Fruit fly (Drosophila melanogaster) whole organism, embryonic: ENCODE data around the gene CG42727.

Experiments
- Atf6 ChIP-seq: fragments of 200-800 bp; sonication (Bioruptor generic); IDR thresholded peaks from 2 replicates; pipeline ENCODE4 v1.3.6; 2022; ENCODE audit warnings: missing biosample characterization, missing genetic modification characterization
- Blimp-1 ChIP-seq: fragments of 200-800 bp; sonication (Bioruptor generic); optimal IDR thresholded peaks from 3 replicates; lab custom pipeline; 2018; ENCODE audit warnings: missing biosample characterization, missing genetic modification characterization, mild to moderate bottlenecking, moderate library complexity, missing genetic modification reagents
- CG10462 ChIP-seq: fragments of 200-800 bp; sonication (Bioruptor generic); optimal IDR thresholded peaks from 2 replicates; lab custom pipeline; 2016; ENCODE audit warnings: missing biosample characterization, missing genetic modification characterization
- CG12071 ChIP-seq: fragments of 200-800 bp; sonication (Bioruptor generic); optimal IDR thresholded peaks from 3 replicates; lab custom pipeline; 2018; ENCODE audit warnings: missing biosample characterization, mild to moderate bottlenecking, missing genetic modification characterization
- CG13296 ChIP-seq: fragments of 200-800 bp; sonication (Bioruptor generic); optimal IDR thresholded peaks from 3 replicates; lab custom pipeline; 2018; ENCODE audit warnings: missing biosample characterization, mild to moderate bottlenecking, missing genetic modification characterization
- CG15011 ChIP-seq: fragments of 200-800 bp; sonication (Bioruptor generic); optimal IDR thresholded peaks from 3 replicates; lab custom pipeline; 2018; ENCODE audit warnings: missing biosample characterization, mild to moderate bottlenecking, missing genetic modification characterization
- CG1647 ChIP-seq: fragments of 200-800 bp; sonication (Bioruptor generic); optimal IDR thresholded peaks from 3 replicates; lab custom pipeline; 2016; ENCODE audit warnings: missing biosample characterization, missing genetic modification characterization
- CG17186 ChIP-seq: fragments of 200-800 bp; sonication (Bioruptor generic); optimal IDR thresholded peaks from 3 replicates; lab custom pipeline; 2017; ENCODE audit warnings: missing biosample characterization, missing genetic modification reagents, missing genetic modification characterization
- CG18599 ChIP-seq: fragments of 200-800 bp; sonication (Bioruptor generic); optimal IDR thresholded peaks from 3 replicates; lab custom pipeline; 2017; ENCODE audit warnings: missing biosample characterization, missing genetic modification characterization, mild to moderate bottlenecking, moderate library complexity, missing genetic modification reagents
- CG18764 ChIP-seq: fragments of 200-800 bp; sonication (Bioruptor generic); optimal IDR thresholded peaks from 3 replicates; lab custom pipeline; 2016; ENCODE audit warnings: missing biosample characterization, missing genetic modification characterization
- CG2199 ChIP-seq: fragments of 200-800 bp; sonication (Bioruptor generic); IDR thresholded peaks from 3 replicates; pipeline ENCODE4 v1.3.6; 2022; ENCODE audit warnings: missing biosample characterization, missing genetic modification characterization
- CG2678 ChIP-seq: fragments of 200-800 bp; sonication (Bioruptor generic); optimal IDR thresholded peaks from 3 replicates; lab custom pipeline; 2019; ENCODE audit warnings: missing biosample characterization, mild to moderate bottlenecking, missing genetic modification characterization, moderate library complexity
- CG2712 ChIP-seq: fragments of 200-800 bp; optimal IDR thresholded peaks from 3 replicates; lab custom pipeline; 2019; ENCODE audit warnings: missing biosample characterization, mild to moderate bottlenecking, missing genetic modification characterization, moderate library complexity
- CG30431 ChIP-seq: fragments of 200-800 bp; sonication (Bioruptor generic); optimal IDR thresholded peaks from 2 replicates; lab custom pipeline; 2017; ENCODE audit warnings: missing biosample characterization, missing genetic modification characterization
- CG3281 ChIP-seq: fragments of 200-800 bp; sonication (Bioruptor generic); optimal IDR thresholded peaks from 3 replicates; lab custom pipeline; 2017; ENCODE audit warnings: missing biosample characterization, mild to moderate bottlenecking, missing genetic modification characterization
- CG34224 ChIP-seq: fragments of 200-800 bp; sonication (Bioruptor generic); IDR thresholded peaks from 3 replicates; pipeline ENCODE4 v1.3.6; 2022; ENCODE audit warnings: missing biosample characterization, missing genetic modification characterization; ENCODE audit not compliant: partially characterized antibody
- CG4404 ChIP-seq: fragments of 200-800 bp; sonication (Bioruptor generic); IDR thresholded peaks from 2 replicates; pipeline ENCODE4 v1.3.6; 2022; ENCODE audit warnings: missing biosample characterization, missing genetic modification characterization
- CG6813 ChIP-seq: fragments of 200-800 bp; sonication (Bioruptor generic); optimal IDR thresholded peaks from 2 replicates; lab custom pipeline; 2017; ENCODE audit warnings: missing biosample characterization, missing genetic modification characterization, mild to moderate bottlenecking, moderate library complexity, missing genetic modification reagents
- CG9437 ChIP-seq: fragments of 200-800 bp; sonication (Bioruptor generic); optimal IDR thresholded peaks from 2 replicates; lab custom pipeline; 2018; ENCODE audit warnings: missing biosample characterization, mild to moderate bottlenecking, missing genetic modification characterization
- CG9727 ChIP-seq: fragments of 200-800 bp; sonication (Bioruptor generic); optimal IDR thresholded peaks from 3 replicates; lab custom pipeline; 2017; ENCODE audit warnings: missing biosample characterization, mild to moderate bottlenecking, missing genetic modification characterization
- CG9876 ChIP-seq: fragments of 200-800 bp; sonication (Bioruptor generic); optimal IDR thresholded peaks from 2 replicates; lab custom pipeline; 2016; ENCODE audit warnings: missing biosample characterization, missing genetic modification characterization
- CkIIα-i1 ChIP-seq: fragments of 200-800 bp; sonication (Bioruptor generic); IDR thresholded peaks from 2 replicates; pipeline ENCODE4 v1.3.6; 2022; ENCODE audit warnings: missing biosample characterization, missing genetic modification characterization
- Doc2 ChIP-seq: fragments of 200-800 bp; sonication (Bioruptor generic); IDR thresholded peaks from 2 replicates; pipeline ENCODE4 v1.3.6; 2022; ENCODE audit warnings: missing biosample characterization, missing genetic modification characterization
- Eip74EF ChIP-seq, 2 experiments: fragments of 200-800 bp in 1 of 2; fragments of >200 bp in 1 of 2; sonication (Bioruptor generic) in 1 of 2; optimal IDR thresholded peaks; 2 replicates each; lab custom pipeline; 2017 to 2019; ENCODE audit warnings: missing biosample characterization in 2 of 2, missing genetic modification characterization in 2 of 2, mild to moderate bottlenecking in 1 of 2, moderate library complexity in 1 of 2
- Fer1 ChIP-seq: fragments of 200-800 bp; sonication (Bioruptor generic); optimal IDR thresholded peaks from 2 replicates; lab custom pipeline; 2017; ENCODE audit warnings: missing biosample characterization, mild to moderate bottlenecking, missing genetic modification characterization
- HLH54F ChIP-seq: fragments of 200-800 bp; sonication (Bioruptor generic); optimal IDR thresholded peaks from 3 replicates; lab custom pipeline; 2016; ENCODE audit warnings: missing biosample characterization, missing genetic modification characterization
- Hmr ChIP-seq: fragments of 200-800 bp; sonication (Bioruptor generic); optimal IDR thresholded peaks from 3 replicates; lab custom pipeline; 2017; ENCODE audit warnings: mild to moderate bottlenecking, missing biosample characterization, missing genetic modification reagents, missing genetic modification characterization
- Jarid2 ChIP-seq: fragments of 200-800 bp; sonication (Bioruptor generic); optimal IDR thresholded peaks from 3 replicates; lab custom pipeline; 2017; ENCODE audit warnings: mild to moderate bottlenecking, missing biosample characterization, missing genetic modification reagents, missing genetic modification characterization
- Med ChIP-seq: fragments of 200-800 bp; sonication (Bioruptor generic); peaks from one replicate; lab custom pipeline; 2016; ENCODE audit warnings: missing biosample characterization, missing genetic modification characterization, mild to moderate bottlenecking, inconsistent platforms, moderate library complexity
- Mrtf ChIP-seq: fragments of 200-800 bp; sonication (Bioruptor generic); IDR thresholded peaks from 3 replicates; pipeline ENCODE4 v1.3.6; 2022; ENCODE audit warnings: missing biosample characterization, missing genetic modification characterization
- Neu2 ChIP-seq: fragments of 200-800 bp; sonication (Bioruptor generic); optimal IDR thresholded peaks from 3 replicates; lab custom pipeline; 2016; ENCODE audit warnings: missing biosample characterization, missing genetic modification characterization, borderline replicate concordance
- Sry-β ChIP-seq: fragments of 200-800 bp; sonication (Bioruptor generic); optimal IDR thresholded peaks from 2 replicates; lab custom pipeline; 2018; ENCODE audit warnings: missing biosample characterization, mild to moderate bottlenecking, missing genetic modification characterization, moderate library complexity
- abd-A ChIP-seq: fragments of 200-800 bp; sonication (Bioruptor generic); optimal IDR thresholded peaks from 3 replicates; lab custom pipeline; 2019; ENCODE audit warnings: missing biosample characterization, mild to moderate bottlenecking, missing genetic modification characterization, moderate library complexity
- br ChIP-seq: fragments of >200 bp; optimal IDR thresholded peaks from 2 replicates; lab custom pipeline; 2017
- bsh ChIP-seq, 2 experiments: fragments of 200-800 bp; sonication (Bioruptor generic); optimal IDR thresholded peaks; 2 replicates each; lab custom pipeline; 2017 to 2018; ENCODE audit warnings: mild to moderate bottlenecking in 2 of 2, missing biosample characterization in 2 of 2, missing genetic modification characterization in 2 of 2, moderate library complexity in 1 of 2
- cg ChIP-seq: fragments of 200-800 bp; sonication (Bioruptor generic); optimal IDR thresholded peaks from 3 replicates; lab custom pipeline; 2019; ENCODE audit warnings: missing biosample characterization, mild to moderate bottlenecking, missing genetic modification characterization, moderate library complexity
- chm ChIP-seq: fragments of 200-800 bp; sonication (Bioruptor generic); IDR thresholded peaks from 2 replicates; pipeline ENCODE4 v1.3.6; 2022; ENCODE audit warnings: missing biosample characterization, missing genetic modification characterization
- eyg ChIP-seq: fragments of 200-800 bp; sonication (Bioruptor generic); optimal IDR thresholded peaks from 3 replicates; lab custom pipeline; 2016; ENCODE audit warnings: missing biosample characterization, missing genetic modification characterization
- ftz-f1 ChIP-seq: fragments of 200-800 bp; sonication (Bioruptor generic); optimal IDR thresholded peaks from 2 replicates; lab custom pipeline; 2016; ENCODE audit warnings: missing biosample characterization, missing genetic modification characterization
- gro ChIP-seq: fragments of 200-800 bp; sonication (Bioruptor generic); optimal IDR thresholded peaks from 2 replicates; lab custom pipeline; 2016; ENCODE audit warnings: missing biosample characterization, missing genetic modification characterization
- ham ChIP-seq: fragments of 200-800 bp; sonication (Bioruptor generic); IDR thresholded peaks from 2 replicates; pipeline ENCODE4 v1.3.6; 2022; ENCODE audit warnings: missing biosample characterization, missing genetic modification characterization
- inv ChIP-seq: fragments of 200-800 bp; sonication (Bioruptor generic); IDR thresholded peaks from 2 replicates; pipeline ENCODE4 v1.3.6; 2022; ENCODE audit warnings: missing biosample characterization, missing genetic modification characterization; ENCODE audit not compliant: partially characterized antibody
- lbe ChIP-seq: fragments of 200-800 bp; sonication (Bioruptor generic); optimal IDR thresholded peaks from 2 replicates; lab custom pipeline; 2016; ENCODE audit warnings: missing biosample characterization, mild to moderate bottlenecking, missing genetic modification characterization
- lilli ChIP-seq: fragments of 200-800 bp; sonication (Bioruptor generic); optimal IDR thresholded peaks from 3 replicates; lab custom pipeline; 2016; ENCODE audit warnings: missing biosample characterization, missing genetic modification characterization
- org-1 ChIP-seq: fragments of 200-800 bp; sonication (Bioruptor generic); optimal IDR thresholded peaks from 2 replicates; lab custom pipeline; 2017; ENCODE audit warnings: missing biosample characterization, missing genetic modification characterization
- otp ChIP-seq: fragments of 200-800 bp; sonication (Bioruptor generic); IDR thresholded peaks from 3 replicates; pipeline ENCODE4, ENCODE4 v1.3.6; 2022; ENCODE audit warnings: missing biosample characterization, missing genetic modification characterization
- sens ChIP-seq: fragments of 200-800 bp; sonication (Bioruptor generic); peaks from one replicate; lab custom pipeline; 2016; ENCODE audit warnings: missing biosample characterization, missing genetic modification characterization
- stc ChIP-seq: fragments of 200-800 bp; sonication (Bioruptor generic); IDR thresholded peaks from 2 replicates; pipeline ENCODE4 v1.3.6; 2022; ENCODE audit warnings: missing biosample characterization, missing genetic modification characterization
- tio ChIP-seq: fragments of 200-800 bp; sonication (Bioruptor generic); optimal IDR thresholded peaks from 2 replicates; lab custom pipeline; 2017; ENCODE audit warnings: missing biosample characterization, missing genetic modification characterization, inconsistent platforms
- yki ChIP-seq: fragments of >200 bp; optimal IDR thresholded peaks from 3 replicates; lab custom pipeline; 2018

The CG42727 gene

DNA sequence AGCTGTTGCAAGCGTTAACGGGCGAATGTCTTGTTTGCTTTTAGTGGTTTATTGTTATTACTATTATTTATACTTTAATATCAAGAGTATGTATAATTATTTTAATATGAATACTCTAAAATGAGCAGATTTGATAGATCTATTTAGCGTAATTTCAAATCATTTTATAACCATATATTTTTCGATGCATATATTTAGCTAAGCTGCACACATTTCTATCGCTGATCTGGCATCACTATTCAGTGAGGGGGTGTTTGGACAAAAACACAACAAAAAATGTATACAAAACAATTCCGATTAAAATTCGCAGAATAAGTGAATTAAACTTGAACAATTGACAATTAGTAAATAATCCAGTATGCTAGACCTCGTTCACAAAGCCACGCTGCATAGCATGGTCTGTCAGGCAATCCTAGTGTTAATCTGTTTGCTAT lies 3.2 kb downstream of the CG42727 start, which contains the start of the genes Trs33 and Tmtc4 (continued):
- TF ChIP-seq CG2712 = peak; percentile 66
- TF ChIP-seq stc (GFP tag; lab: Robert Waterston, UW) = no peak
- no peak for TF ChIP-seq CG4404 (GFP tag; lab: Robert Waterston, UW)

DNA sequence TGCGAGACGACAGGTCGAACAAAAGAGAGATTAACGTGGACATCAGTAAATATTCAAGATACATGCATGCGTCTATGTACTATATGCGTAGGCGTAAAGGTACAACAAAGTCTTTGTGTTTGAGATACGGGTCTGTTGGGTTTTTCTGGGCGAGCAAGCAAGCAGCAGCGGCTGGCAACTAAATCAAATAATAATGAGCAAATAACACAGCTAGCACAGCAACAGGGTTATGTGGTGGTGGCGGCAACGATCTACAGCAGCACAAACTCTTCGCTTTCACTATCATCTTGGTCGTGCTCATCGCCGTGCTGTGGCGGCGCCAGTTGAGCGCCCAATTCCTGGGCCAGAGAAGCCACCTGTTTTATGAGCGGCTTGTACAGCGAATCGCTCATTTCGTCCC lies 6.2 kb downstream of the CG42727 start:
- TF ChIP-seq ham (GFP tag; lab: Robert Waterston, UW) (no peak), Sry-β (GFP tag; lab: Kevin White, UChicago) (no peak), br (lab: Kevin White, UChicago) (no peak), sens (GFP tag; lab: Kevin White, UChicago) (peak; percentile 61), CG30431 (GFP tag; lab: Kevin White, UChicago) (no peak), CG6813 (GFP tag; lab: Kevin White, UChicago) (peak; percentile 44), CkIIα-i1 (GFP tag; lab: Robert Waterston, UW) (no peak), abd-A (tag; lab: Kevin White, UChicago) (no peak), org-1 (GFP tag; lab: Kevin White, UChicago) (no peak), otp (GFP tag; lab: Robert Waterston, UW) (no peak), Med (GFP tag; lab: Kevin White, UChicago) (peak; percentile 67), CG18764 (GFP tag; lab: Kevin White, UChicago) (no peak), Fer1 (GFP tag; lab: Kevin White, UChicago) (peak; percentile 34), Mrtf (GFP tag; lab: Robert Waterston, UW) (no peak), gro (GFP tag; lab: Kevin White, UChicago) (no peak), lilli (GFP tag; lab: Kevin White, UChicago) (no peak), Atf6 (no peak), bsh (GFP tag; optimal IDR thresholded peaks at IDR 0.05; lab: Kevin White, UChicago) (no peak), eyg (no peak), yki (lab: Kevin White, UChicago) (no peak), CG9727 (GFP tag; lab: Kevin White, UChicago) (peak; percentile 3), CG2199 (GFP tag; lab: Robert Waterston, UW) (0 out of 3 replicates have a peak, but pooled peaks have one; percentile 35), CG9437 (no peak), Doc2 (GFP tag; lab: Robert Waterston, UW) (no peak), CG12071 (GFP tag; lab: Kevin White, UChicago) (peak; percentile 27), HLH54F (GFP tag; lab: Kevin White, UChicago) (no peak), Hmr (GFP tag; lab: Kevin White, UChicago) (peak; percentile 25), CG1647 (GFP tag; lab: Kevin White, UChicago) (no peak), Blimp-1 (GFP tag; lab: Kevin White, UChicago) (peak; percentile 14), Jarid2 (GFP tag; lab: Kevin White, UChicago) (no peak), CG15011 (GFP tag; lab: Kevin White, UChicago) (peak; percentile 0), cg (GFP tag; lab: Kevin White, UChicago) (no peak), CG2678 (tag; lab: Kevin White, UChicago) (peak; percentile 24), Neu2 (GFP tag; lab: Kevin White, UChicago) (no peak), Eip74EF (GFP tag; optimal IDR thresholded peaks at IDR 0.05; lab: Kevin White, UChicago) (no peak), CG9876 (GFP tag; lab: Kevin White, UChicago) (no peak), inv (GFP tag; lab: Robert Waterston, UW) (no peak), CG10462 (no peak), CG3281 (peak; percentile 24), CG34224 (no peak), CG17186 (GFP tag; lab: Kevin White, UChicago) (no peak), CG13296 (peak; percentile 38), ftz-f1 (no peak), CG18599 (GFP tag; lab: Kevin White, UChicago) (peak; percentile 20), chm (GFP tag; lab: Robert Waterston, UW) (0 out of 2 replicates have a peak, but pooled peaks have one; percentile 21), tio (GFP tag; lab: Kevin White, UChicago) (no peak), lbe (GFP tag; lab: Kevin White, UChicago) (no peak)
